Worm (Caenorhabditis elegans) whole organism, L4 larva: Measurements from ENCODE around the gene srh-138.

ENCODE experiments used
- ceh-82 ChIP-seq: sonication (generic microtip); optimal IDR thresholded peaks from 2 replicates; lab custom pipeline; 2017; ENCODE audit warnings: missing biosample characterization, missing genetic modification characterization
- cey-2 ChIP-seq: sonication (generic microtip); optimal IDR thresholded peaks from 3 replicates; lab custom pipeline; 2017; ENCODE audit warnings: missing genetic modification characterization, mild to moderate bottlenecking, missing compliant biosample characterization, antibody characterized with exemption, borderline replicate concordance; ENCODE audit not compliant: insufficient read depth
- dve-1 ChIP-seq: sonication (generic microtip); optimal IDR thresholded peaks from 2 replicates; lab custom pipeline; 2017; ENCODE audit warnings: antibody characterized with exemption, mild to moderate bottlenecking, missing genetic modification characterization, missing compliant biosample characterization; ENCODE audit not compliant: insufficient read depth
- lin-15B ChIP-seq: fragments of 150-350 bp; sonication (generic microtip); optimal IDR thresholded peaks from 3 replicates; lab custom pipeline; 2014; ENCODE audit warnings: missing biosample characterization, missing genetic modification characterization
- lsy-2 ChIP-seq, 2 experiments: fragments of 150-350 bp in 1 of 2; sonication (generic microtip) in 1 of 2; optimal IDR thresholded peaks; 2 replicates each; lab custom pipeline; 2014 to 2017; ENCODE audit warnings: missing biosample characterization in 2 of 2, missing genetic modification characterization in 2 of 2
- mdl-1 ChIP-seq, 2 experiments: fragments of 150-350 bp in 1 of 2; sonication (generic microtip) in 1 of 2; optimal IDR thresholded peaks; 2 replicates each; lab custom pipeline; 2014 to 2017; ENCODE audit warnings: missing biosample characterization in 2 of 2, missing genetic modification characterization in 2 of 2
- unc-39 ChIP-seq: sonication (generic microtip); optimal IDR thresholded peaks from 2 replicates; lab custom pipeline; 2017; ENCODE audit warnings: missing biosample characterization, missing genetic modification characterization
- unc-62 ChIP-seq, 3 experiments: fragments of 150-350 bp in 1 of 3; sonication (generic microtip); optimal IDR thresholded peaks in 2 of 3; peaks in 1 of 3; 1 replicate in 1 of 3; 2 replicates in 2 of 3; lab custom pipeline; 2014 to 2017; ENCODE audit warnings: missing biosample characterization in 3 of 3, missing genetic modification characterization in 3 of 3, missing genetic modification reagents in 3 of 3, missing genotype in 1 of 3

DNA sequence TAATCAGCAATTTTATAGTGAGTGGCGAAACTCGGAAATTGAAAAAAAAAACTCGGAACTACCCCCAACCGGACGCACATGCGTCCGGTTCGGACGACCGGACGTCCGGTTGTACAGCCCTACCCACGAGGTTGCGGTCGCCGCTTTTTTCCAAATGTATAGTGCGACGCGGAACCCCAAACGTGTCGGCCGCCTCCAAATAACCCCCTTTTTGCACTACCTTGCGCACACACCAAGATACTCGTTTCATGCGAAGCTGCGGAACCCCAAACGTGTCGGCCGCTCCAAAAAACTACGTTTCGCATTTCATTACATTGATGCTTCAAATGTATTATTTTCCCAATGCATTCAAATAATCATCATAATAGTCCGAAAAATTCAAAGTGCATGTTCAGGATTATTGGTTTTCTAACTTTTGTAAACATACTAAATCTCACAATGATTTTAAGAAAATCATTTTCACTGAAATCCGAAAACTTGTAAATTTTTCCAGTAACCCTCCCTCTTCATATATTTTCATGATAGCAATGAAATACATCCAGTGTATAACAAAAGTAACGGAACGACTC is 1.3 kb upstream of the srh-138 start, which contains the start of gene srw-35:
- no peak for TF ChIP-seq unc-62 (GFP tag; optimal IDR thresholded peaks at IDR 0.05 in 1 of 2; lab: Kevin White, UChicago)
- TF ChIP-seq unc-62 (tag; optimal IDR thresholded peaks at IDR 0.05; lab: Kevin White, UChicago), result no peak
- TF ChIP-seq cey-2 (tag; lab: Kevin White, UChicago), result no peak
- no peak for TF ChIP-seq ceh-82 (tag; lab: Kevin White, UChicago)
- no peak for TF ChIP-seq dve-1 (tag; lab: Kevin White, UChicago)
- TF ChIP-seq mdl-1 (tag; optimal IDR thresholded peaks at IDR 0.05; lab: Kevin White, UChicago), result no peak
- no peak for TF ChIP-seq lin-15B (tag; lab: Kevin White, UChicago)
- TF ChIP-seq lsy-2 (tag; optimal IDR thresholded peaks at IDR 0.05; lab: Kevin White, UChicago), result no peak
- no peak for TF ChIP-seq unc-39 (tag; lab: Kevin White, UChicago)
